Fruit fly (Drosophila melanogaster): ENCODE measurements around the gene HP1D3csd.

Gene HP1D3csd

DNA sequence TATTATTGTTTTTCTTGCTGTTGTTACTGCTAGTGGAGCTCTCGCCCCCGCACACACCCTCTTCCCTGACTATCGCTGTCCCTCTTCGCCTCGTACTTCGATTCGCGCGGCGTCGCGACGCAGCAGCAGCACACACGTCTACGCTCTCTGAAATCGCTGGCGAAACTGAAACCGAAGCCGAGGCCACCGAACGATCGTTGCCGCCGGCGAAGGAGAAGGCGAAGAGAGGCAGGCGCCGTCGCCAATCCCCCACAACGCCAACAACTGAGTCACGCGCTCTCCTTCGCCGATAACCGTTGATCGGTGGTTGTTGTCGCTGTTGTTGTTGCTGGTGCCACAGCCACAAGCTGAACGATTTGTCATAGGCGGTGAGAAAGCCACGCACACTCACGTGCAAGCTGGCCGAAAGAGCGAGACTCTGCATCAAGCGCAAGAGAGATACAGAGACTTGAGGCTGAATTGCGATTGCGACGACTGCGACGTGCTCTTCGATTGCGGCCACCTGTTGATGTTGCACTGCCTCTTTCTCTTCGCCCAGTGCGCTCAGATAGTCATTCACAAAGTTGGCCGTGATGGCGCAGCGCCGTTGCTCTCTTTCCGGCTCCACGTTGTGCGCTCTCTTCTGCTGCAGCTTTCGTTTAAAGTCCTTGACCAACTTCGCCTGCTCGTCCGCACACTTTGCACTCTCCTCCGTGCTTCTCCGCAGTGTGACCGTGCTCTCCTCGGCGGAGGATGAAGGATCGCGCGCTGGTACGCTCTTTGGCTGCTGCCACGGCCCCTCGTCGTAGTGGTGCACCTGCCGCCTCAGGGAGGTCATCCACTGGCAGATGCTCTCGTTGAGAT, 36.5 kb upstream of the HP1D3csd start (continued):
- no peak for TF ChIP-seq CG4707 (GFP tag; optimal IDR thresholded peaks at IDR 0.05)
- no peak for TF ChIP-seq Sox102F (GFP tag; optimal IDR thresholded peaks at IDR 0.05)
- TF ChIP-seq HmgD (GFP tag; optimal IDR thresholded peaks at IDR 0.05) = peak; percentile 56
- TF ChIP-seq CG14441 (GFP tag; IDR thresholded peaks at IDR 0.05) = no peak
- no peak for TF ChIP-seq CG13775 (GFP tag; optimal IDR thresholded peaks at IDR 0.05)
- no peak for TF ChIP-seq tin (GFP tag; optimal IDR thresholded peaks at IDR 0.05)
- peak; percentile 6 for TF ChIP-seq CG5180 (GFP tag; optimal IDR thresholded peaks at IDR 0.05)
- peak; percentile 80 for TF ChIP-seq Med (GFP tag)
- no peak for TF ChIP-seq Fer3 (tag; optimal IDR thresholded peaks at IDR 0.05)
- TF ChIP-seq CG1832 (GFP tag; optimal IDR thresholded peaks at IDR 0.05) = peak; percentile 38
- no peak for TF ChIP-seq CG9437 (GFP tag; optimal IDR thresholded peaks at IDR 0.05)
- TF ChIP-seq CG16863 (GFP tag; optimal IDR thresholded peaks at IDR 0.05) = no peak
- TF ChIP-seq jigr1 (GFP tag; IDR thresholded peaks at IDR 0.05) = no peak
- no peak for TF ChIP-seq CG8281 (tag; optimal IDR thresholded peaks at IDR 0.05)
- TF ChIP-seq repo (GFP tag; optimal IDR thresholded peaks at IDR 0.05) = no peak
- TF ChIP-seq unpg (GFP tag; optimal IDR thresholded peaks at IDR 0.05) = no peak
- no peak for TF ChIP-seq CG2120 (GFP tag; optimal IDR thresholded peaks at IDR 0.05)
- no peak for TF ChIP-seq CG3281 (GFP tag; optimal IDR thresholded peaks at IDR 0.05)
- TF ChIP-seq CG18262 (tag; optimal IDR thresholded peaks at IDR 0.05) = no peak
- no peak for TF ChIP-seq CG2116 (GFP tag; optimal IDR thresholded peaks at IDR 0.05)
- no peak for TF ChIP-seq CG17912 (GFP tag; optimal IDR thresholded peaks at IDR 0.05)
- TF ChIP-seq CG12236 (GFP tag; optimal IDR thresholded peaks at IDR 0.05) = no peak
- TF ChIP-seq slp2 (GFP tag; optimal IDR thresholded peaks at IDR 0.05) = no peak
- TF ChIP-seq p53 (GFP tag; optimal IDR thresholded peaks at IDR 0.05) = no peak
- no peak for TF ChIP-seq CTCF (GFP tag; optimal IDR thresholded peaks at IDR 0.05)
- TF ChIP-seq insv (GFP tag; optimal IDR thresholded peaks at IDR 0.05) = no peak
- no peak for TF ChIP-seq ssp (GFP tag; IDR thresholded peaks at IDR 0.05)
- no peak for TF ChIP-seq klu (GFP tag; IDR thresholded peaks at IDR 0.05)
- TF ChIP-seq CG4404 (GFP tag; IDR thresholded peaks at IDR 0.05) = no peak
- TF ChIP-seq Xbp1 (GFP tag; optimal IDR thresholded peaks at IDR 0.05) = no peak
- TF ChIP-seq NC2α (GFP tag; optimal IDR thresholded peaks at IDR 0.05) = peak; percentile 61
- TF ChIP-seq CG10462 (GFP tag; optimal IDR thresholded peaks at IDR 0.05) = no peak
- TF ChIP-seq CG10959 (GFP tag; IDR thresholded peaks at IDR 0.05) = no peak
- peak; percentile 49; the same call in 1 of the 2 replicates for TF ChIP-seq CG13287 (GFP tag; IDR thresholded peaks at IDR 0.05; ENCODE audit: partially characterized antibody)
- TF ChIP-seq Lpt (GFP tag; optimal IDR thresholded peaks at IDR 0.05) = no peak
- no peak for TF ChIP-seq mld (GFP tag; IDR thresholded peaks at IDR 0.05; ENCODE audit: partially characterized antibody)
- TF ChIP-seq pum (GFP tag; optimal IDR thresholded peaks at IDR 0.05) = no peak
- TF ChIP-seq CG12071 (GFP tag; optimal IDR thresholded peaks at IDR 0.05) = no peak
- no peak for TF ChIP-seq nerfin-1 (tag; optimal IDR thresholded peaks at IDR 0.05)
- TF ChIP-seq maf-S (GFP tag; optimal IDR thresholded peaks at IDR 0.05) = no peak
- no peak for TF ChIP-seq br (optimal IDR thresholded peaks at IDR 0.05)
- no peak for TF ChIP-seq CG14667 (GFP tag; IDR thresholded peaks at IDR 0.05)
- no peak for TF ChIP-seq lilli (GFP tag; optimal IDR thresholded peaks at IDR 0.05)
- TF ChIP-seq grau (tag; optimal IDR thresholded peaks at IDR 0.05) = no peak
- TF ChIP-seq CG15601 (tag; optimal IDR thresholded peaks at IDR 0.05) = no peak
- no peak; the same call in 2 of the 3 replicates for TF ChIP-seq CG14050 (GFP tag; IDR thresholded peaks at IDR 0.05)
- TF ChIP-seq CG9727 (GFP tag; optimal IDR thresholded peaks at IDR 0.05) = no peak
- peak; percentile 33; the same call in 1 of the 3 replicates for TF ChIP-seq so (GFP tag; IDR thresholded peaks at IDR 0.05)
- TF ChIP-seq CHES-1-like (GFP tag; optimal IDR thresholded peaks at IDR 0.05) = no peak
- no peak for TF ChIP-seq CG12744 (GFP tag; optimal IDR thresholded peaks at IDR 0.05)
- TF ChIP-seq Pdp1 (GFP tag; optimal IDR thresholded peaks at IDR 0.05) = no peak
